Worm (Caenorhabditis elegans): ENCODE measurements around the gene vit-6.

DNA sequence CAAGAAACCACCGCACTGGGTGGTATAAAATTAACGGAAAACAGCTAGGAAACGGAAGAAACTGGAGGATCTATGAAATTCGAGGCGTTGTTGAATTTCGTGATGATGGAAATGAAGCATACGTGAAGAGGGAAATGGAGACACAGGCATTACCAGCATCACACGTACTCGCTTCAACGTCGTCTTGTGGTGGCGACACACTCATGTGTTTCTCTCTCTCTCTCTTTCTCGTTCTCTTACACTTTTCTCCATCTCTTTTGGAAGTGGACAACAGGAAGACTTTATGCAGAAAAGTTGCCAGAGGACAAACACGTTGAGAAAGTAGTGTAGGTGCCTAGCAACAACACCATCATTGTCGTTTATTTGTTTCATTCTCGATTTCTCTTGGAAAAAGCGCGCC, 28.5 kb upstream of the vit-6 start:
- no peak for TF ChIP-seq him-1 (tag; optimal IDR thresholded peaks at IDR 0.05)
- TF ChIP-seq W03F9.2 (tag; optimal IDR thresholded peaks at IDR 0.05), result no peak

All from whole organism, L4/young adult.